Worm (Caenorhabditis elegans) whole organism, L2 larva: Measurements from ENCODE around the gene lin-5.

Experiments used
- blmp-1 ChIP-seq: sonication (generic microtip); optimal IDR thresholded peaks from 2 replicates; lab custom pipeline; 2017; ENCODE audit warnings: missing genetic modification characterization, mild to moderate bottlenecking, missing compliant biosample characterization, antibody characterized with exemption, moderate library complexity; ENCODE audit not compliant: insufficient read depth
- crh-2 ChIP-seq: sonication (generic microtip); optimal IDR thresholded peaks from 2 replicates; lab custom pipeline; 2017; ENCODE audit warnings: missing biosample characterization, missing genetic modification characterization
- egl-27 ChIP-seq: sonication (generic microtip); optimal IDR thresholded peaks from 3 replicates; lab custom pipeline; 2017; ENCODE audit warnings: missing biosample characterization, missing genetic modification reagents, missing genetic modification characterization
- elt-1 ChIP-seq: fragments of 150-350 bp; optimal IDR thresholded peaks from 2 replicates; lab custom pipeline; 2014; ENCODE audit warnings: missing biosample characterization, missing genetic modification characterization
- nhr-25 ChIP-seq: fragments of 150-350 bp; sonication (generic microtip); optimal IDR thresholded peaks from 3 replicates; lab custom pipeline; 2014; ENCODE audit warnings: missing biosample characterization, missing genetic modification characterization
- peb-1 ChIP-seq: fragments of 150-350 bp; optimal IDR thresholded peaks from 2 replicates; lab custom pipeline; 2014; ENCODE audit warnings: missing biosample characterization, missing genetic modification characterization
- ztf-11 ChIP-seq: sonication (generic microtip); optimal IDR thresholded peaks from 2 replicates; lab custom pipeline; 2017; ENCODE audit warnings: missing biosample characterization, missing genetic modification characterization
- ztf-4 ChIP-seq: fragments of 150-350 bp; optimal IDR thresholded peaks from 2 replicates; lab custom pipeline; 2014; ENCODE audit warnings: missing biosample characterization, missing genetic modification characterization

DNA sequence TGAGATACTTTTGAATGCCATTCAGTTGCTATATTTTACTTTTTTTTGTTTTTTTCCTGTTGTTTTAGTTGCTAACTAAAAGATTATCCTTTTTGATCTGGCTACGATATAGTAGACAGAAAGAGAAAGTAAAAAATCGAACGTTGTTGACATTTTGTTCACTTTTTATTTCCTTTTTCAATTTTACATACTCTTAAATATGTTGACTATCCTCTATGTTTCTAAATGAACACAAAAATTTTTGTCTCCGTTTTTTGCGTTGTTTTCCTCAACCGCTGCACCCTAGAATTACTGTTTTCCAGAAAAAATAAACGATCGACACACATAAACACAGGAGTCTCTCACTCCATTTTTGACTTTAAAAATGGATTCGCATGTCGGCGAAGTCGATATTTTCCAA is 18.3 kb upstream of the lin-5 start, which contains the start of gene klp-3:
- no peak for TF ChIP-seq nhr-25 (tag; lab: Kevin White, UChicago)
- TF ChIP-seq blmp-1 (tag; lab: Kevin White, UChicago) = no peak
- no peak for TF ChIP-seq crh-2 (tag; lab: Kevin White, UChicago)
- TF ChIP-seq ztf-11 (tag; lab: Kevin White, UChicago) = no peak
- TF ChIP-seq elt-1 (tag; lab: Kevin White, UChicago) = no peak
- TF ChIP-seq peb-1 = no peak
- no peak for TF ChIP-seq ztf-4
- TF ChIP-seq egl-27 (tag; lab: Kevin White, UChicago) = no peak
